Worm (Caenorhabditis elegans): ENCODE measurements around the gene ppt-1.

DNA sequence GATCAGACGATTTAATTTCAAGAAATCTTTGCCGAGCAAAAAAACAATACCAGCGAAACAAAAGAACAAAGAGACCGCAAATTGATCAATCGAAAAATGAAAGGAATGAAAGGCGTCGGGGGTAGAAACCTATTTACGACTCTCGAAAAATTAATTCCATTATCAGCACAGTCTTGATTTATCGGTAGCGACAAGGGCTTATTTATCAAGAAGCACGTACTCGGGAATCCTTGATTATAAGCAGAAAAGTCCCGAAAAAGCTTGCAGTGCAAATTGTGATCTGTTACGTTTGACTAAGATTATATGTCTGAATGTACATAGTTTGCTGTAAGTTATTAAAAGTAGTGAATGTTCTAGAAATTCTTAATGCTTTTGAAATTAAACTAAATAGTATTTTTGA is 40.4 kb upstream of the ppt-1 start:
- TF ChIP-seq him-1 (tag; optimal IDR thresholded peaks at IDR 0.05) (no peak), dao-5 (tag; optimal IDR thresholded peaks at IDR 0.05) (no peak), W03F9.2 (tag; optimal IDR thresholded peaks at IDR 0.05) (no peak)

Measured in whole organism, L4/young adult.